Worm (Caenorhabditis elegans) whole organism, L4 larva: ENCODE results near the gene klf-1.

ENCODE experiments used
- ZK546.5 ChIP-seq, 2 experiments: sonication (generic microtip); optimal IDR thresholded peaks; 2 replicates each; lab custom pipeline; 2017; ENCODE audit warnings: missing biosample characterization in 2 of 2, missing genetic modification characterization in 2 of 2
- aly-2 ChIP-seq: sonication (generic microtip); optimal IDR thresholded peaks from 2 replicates; lab custom pipeline; 2018; ENCODE audit warnings: missing biosample characterization, missing genetic modification characterization
- cey-2 ChIP-seq: sonication (generic microtip); optimal IDR thresholded peaks from 3 replicates; lab custom pipeline; 2017; ENCODE audit warnings: missing genetic modification characterization, mild to moderate bottlenecking, missing compliant biosample characterization, antibody characterized with exemption, borderline replicate concordance; ENCODE audit not compliant: insufficient read depth
- gei-8 ChIP-seq: fragments of 200-800 bp; sonication (Bioruptor generic); optimal IDR thresholded peaks from 2 replicates; lab custom pipeline; 2018; ENCODE audit warnings: mild to moderate bottlenecking, missing genetic modification characterization, missing compliant biosample characterization
- lin-1 ChIP-seq: fragments of 200-800 bp; sonication (Bioruptor generic); IDR thresholded peaks from 2 replicates; pipeline ENCODE4 v1.3.6; 2022; ENCODE audit warnings: missing genetic modification reagents, missing genetic modification characterization, missing compliant biosample characterization
- lin-39 ChIP-seq: fragments of 150-350 bp; optimal IDR thresholded peaks from 2 replicates; lab custom pipeline; 2014; ENCODE audit warnings: missing biosample characterization, missing genetic modification reagents, missing genetic modification characterization
- nhr-10 ChIP-seq: fragments of 150-350 bp; optimal IDR thresholded peaks from 2 replicates; lab custom pipeline; 2014; ENCODE audit warnings: missing biosample characterization, missing genetic modification characterization
- nhr-102 ChIP-seq: sonication (generic microtip); optimal IDR thresholded peaks from 2 replicates; lab custom pipeline; 2016; ENCODE audit warnings: mild to moderate bottlenecking, missing genetic modification characterization, moderate library complexity, missing compliant biosample characterization
- nhr-11 ChIP-seq: fragments of 150-350 bp; optimal IDR thresholded peaks from 2 replicates; lab custom pipeline; 2014; ENCODE audit warnings: missing biosample characterization, missing genetic modification characterization
- snpc-4 ChIP-seq: fragments of 150-350 bp; optimal IDR thresholded peaks from 2 replicates; lab custom pipeline; 2014; ENCODE audit warnings: missing biosample characterization, missing genetic modification characterization

DNA sequence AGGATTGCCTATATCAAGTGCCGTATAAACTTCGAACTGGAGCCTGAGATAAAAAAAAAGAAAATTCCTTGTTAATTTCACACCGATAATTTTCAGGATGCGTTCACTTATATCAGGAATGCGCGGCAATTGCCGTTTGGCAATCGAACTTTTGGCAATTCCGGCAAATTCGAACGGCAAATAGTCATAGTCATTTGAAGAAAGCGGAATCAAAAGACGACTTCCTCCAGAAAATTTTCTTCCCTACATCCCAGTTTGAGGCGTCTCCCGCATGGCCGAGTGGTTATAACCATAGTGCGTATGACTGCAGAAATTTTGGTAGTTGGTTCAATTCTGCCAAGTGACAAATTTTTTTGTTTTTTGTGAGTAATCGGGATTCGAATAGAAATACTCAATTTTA is 18.7 kb upstream of the klf-1 start, which contains the start of gene F56F11.4:
- TF ChIP-seq nhr-11 (tag; lab: Kevin White, UChicago) (no peak), aly-2 (tag; lab: Kevin White, UChicago) (no peak), snpc-4 (tag; lab: Kevin White, UChicago) (no peak), cey-2 (tag; lab: Kevin White, UChicago) (no peak), nhr-102 (tag; lab: Kevin White, UChicago) (no peak), gei-8 (GFP tag; lab: Kevin White, UChicago) (no peak), nhr-10 (no peak), ZK546.5 (tag; optimal IDR thresholded peaks at IDR 0.05; lab: Kevin White, UChicago) (no peak), lin-39 (no peak), lin-1 (GFP tag; lab: Robert Waterston, UW) (no peak)
